Worm (Caenorhabditis elegans): ENCODE data around the gene tif-1A.

tif-1A gene

ce11 chrIII:3966143-3966542, 37.8 kb downstream of the tif-1A start:
- TF ChIP-seq lir-3 (tag; optimal IDR thresholded peaks at IDR 0.05) (no peak), lin-38 (GFP tag; IDR thresholded peaks at IDR 0.05) (no peak), unc-62 (GFP tag; optimal IDR thresholded peaks at IDR 0.05 in 1 of 2) (peak in 1 of 2 experiments; percentile 93), unc-62 (tag; optimal IDR thresholded peaks at IDR 0.05) (no peak), lin-15B (tag; optimal IDR thresholded peaks at IDR 0.05) (no peak), ceh-32 (tag; optimal IDR thresholded peaks at IDR 0.05; ENCODE audit: poor library complexity) (no peak), spr-3 (GFP tag; optimal IDR thresholded peaks at IDR 0.05) (no peak), set-16 (GFP tag; IDR thresholded peaks at IDR 0.05) (no peak)

- TF ChIP-seq mxl-3 (GFP tag; optimal IDR thresholded peaks at IDR 0.05): no peak
- no peak for TF ChIP-seq unc-39 (tag; optimal IDR thresholded peaks at IDR 0.05)
- TF ChIP-seq nhr-48 (tag; optimal IDR thresholded peaks at IDR 0.05): no peak
- no peak for TF ChIP-seq hlh-11 (tag; optimal IDR thresholded peaks at IDR 0.05)
Measured at ce11 chrIII:3964237-3964636, 39.7 kb downstream of the tif-1A start, which contains the start of gene R10E9.2. TSS of gene R10E9.2 (minus strand) at chrIII:3964337.

DNA sequence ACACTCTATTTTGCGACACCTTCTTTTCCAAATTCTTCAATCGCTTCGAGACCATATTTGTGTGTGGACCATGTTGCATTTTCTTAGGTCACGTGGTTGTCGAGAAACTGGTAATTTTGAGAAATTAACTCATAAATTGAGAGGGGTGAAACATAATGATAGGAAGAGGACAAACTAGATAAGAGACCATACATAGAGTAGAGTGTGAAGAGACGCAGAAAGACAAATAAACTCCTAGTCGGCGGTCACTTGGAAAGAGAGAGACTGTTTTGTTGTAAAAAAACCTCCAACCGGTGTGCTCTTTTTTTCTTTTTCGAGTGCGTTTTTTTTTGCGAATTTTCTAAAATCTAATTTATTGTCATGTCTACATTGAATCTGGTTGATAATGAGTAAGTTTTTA, 43.9 kb downstream of the tif-1A start, which contains the start of gene R10E9.3:
R10E9.3 (plus strand) TSS at position 235 of the 400 bp plus-strand sequence.
- TF ChIP-seq unc-130 (GFP tag; optimal IDR thresholded peaks at IDR 0.05) (no peak), daf-16 (GFP tag; optimal IDR thresholded peaks at IDR 0.05) (no peak), daf-16 (tag; optimal IDR thresholded peaks at IDR 0.05) (peak; percentile 51), php-3 (GFP tag; IDR thresholded peaks at IDR 0.05) (peak; percentile 72), nhr-28 (tag; optimal IDR thresholded peaks at IDR 0.05) (peak; percentile 19), dve-1 (tag; optimal IDR thresholded peaks at IDR 0.05; ENCODE audit: insufficient read depth) (peak; percentile 38), dmd-6 (GFP tag; IDR thresholded peaks at IDR 0.05) (peak; percentile 33; the same call in 1 of the 2 replicates), lin-15B (tag; optimal IDR thresholded peaks at IDR 0.05) (no peak), ZK546.5 (tag; optimal IDR thresholded peaks at IDR 0.05) (no peak), nhr-41 (GFP tag; IDR thresholded peaks at IDR 0.05) (no peak), pqm-1 (tag; optimal IDR thresholded peaks at IDR 0.05) (peak; percentile 25), lin-13 (GFP tag; optimal IDR thresholded peaks at IDR 0.05) (no peak), mes-2 (tag; optimal IDR thresholded peaks at IDR 0.05; ENCODE audit: poor library complexity, severe bottlenecking) (peak; percentile 18), hmg-1.1 (GFP tag; IDR thresholded peaks at IDR 0.05) (no peak), hlh-30 (tag; optimal IDR thresholded peaks at IDR 0.05; ENCODE audit: insufficient read depth) (peak; percentile 35), hlh-11 (tag; optimal IDR thresholded peaks at IDR 0.05) (peak; percentile 53), aha-1 (tag) (peak; percentile 85), fos-1 (tag; optimal IDR thresholded peaks at IDR 0.05) (no peak), nhr-25 (tag; optimal IDR thresholded peaks at IDR 0.05; ENCODE audit: borderline replicate concordance, insufficient read depth) (no peak), mdl-1 (tag; optimal IDR thresholded peaks at IDR 0.05) (peak in 1 of 2 experiments; percentile 30)

ce11 chrIII:3959206-3959605, 44.7 kb downstream of the tif-1A start:
- TF ChIP-seq zag-1 (tag; optimal IDR thresholded peaks at IDR 0.05) (no peak), hlh-11 (tag; optimal IDR thresholded peaks at IDR 0.05) (peak; percentile 20), mdl-1 (tag; optimal IDR thresholded peaks at IDR 0.05) (peak in 1 of 2 experiments; percentile 25), aha-1 (tag) (peak; percentile 84), zip-2 (tag; optimal IDR thresholded peaks at IDR 0.05) (no peak), hlh-30 (tag; optimal IDR thresholded peaks at IDR 0.05; ENCODE audit: insufficient read depth) (peak; percentile 44), nhr-28 (tag; optimal IDR thresholded peaks at IDR 0.05) (peak; percentile 8), dmd-6 (GFP tag; IDR thresholded peaks at IDR 0.05) (peak; percentile 16; the same call in 1 of the 2 replicates)

DNA sequence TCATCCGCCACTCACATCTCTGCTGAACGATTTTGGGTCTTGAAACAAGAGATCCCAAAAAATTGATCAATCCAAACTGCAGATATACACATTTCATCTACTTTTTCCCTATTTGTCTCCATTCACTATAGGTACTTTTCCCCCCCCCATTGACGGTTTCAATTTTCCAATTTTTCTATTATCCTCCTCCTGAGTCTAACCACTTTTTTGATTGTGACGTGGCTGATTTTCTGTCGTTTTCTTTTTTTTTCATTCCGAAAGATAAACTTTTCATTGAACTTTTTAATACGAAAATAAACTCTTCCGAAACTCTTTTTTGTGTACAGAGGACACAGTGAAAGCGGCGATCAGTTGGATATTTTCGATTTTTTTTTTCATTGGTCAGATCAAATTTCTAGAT, 46.1 kb downstream of the tif-1A start:
- no peak for TF ChIP-seq lin-1 (GFP tag; IDR thresholded peaks at IDR 0.05)
- TF ChIP-seq Y5F2A.4 (GFP tag; optimal IDR thresholded peaks at IDR 0.05): no peak
- TF ChIP-seq F26F4.8 (GFP tag; conservative IDR thresholded peaks at IDR 0.05): no peak
- TF ChIP-seq fos-1 (tag; optimal IDR thresholded peaks at IDR 0.05): no peak
- TF ChIP-seq ZK546.5 (tag; optimal IDR thresholded peaks at IDR 0.05): no peak
- TF ChIP-seq aha-1 (tag): peak; percentile 60

Data from whole organism, L4 larva.